Fruit fly (Drosophila melanogaster): ENCODE results near the gene CG15812.

CG15812 gene

DNA sequence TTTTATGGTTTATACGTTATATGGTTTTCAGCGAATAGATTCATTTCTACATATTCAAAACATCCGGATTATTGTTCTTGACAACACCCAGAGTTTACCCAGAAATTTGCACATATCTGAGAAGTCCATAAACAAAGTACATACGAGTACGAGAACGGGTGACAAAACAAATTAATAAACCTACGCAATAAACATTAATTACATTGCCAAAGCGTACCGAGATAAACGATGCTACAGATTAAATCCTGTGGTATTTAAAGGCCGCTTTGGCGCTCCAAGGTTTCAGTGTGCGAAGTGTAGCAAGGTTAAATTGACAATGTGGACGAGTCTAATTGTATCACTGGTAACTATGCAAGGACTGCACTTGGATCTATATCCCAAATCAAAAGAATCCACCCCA, 27.5 kb downstream of the CG15812 start, which contains the start of gene CG14957:
Gene CG14957, plus strand, starts transcription at position 301 of the 400 bp plus-strand sequence.
- TF ChIP-seq CG7045 (GFP tag; optimal IDR thresholded peaks at IDR 0.05) (peak; percentile 55), bab1 (GFP tag; optimal IDR thresholded peaks at IDR 0.05) (no peak), CG12768 (GFP tag; optimal IDR thresholded peaks at IDR 0.05) (peak; percentile 11)

- TF ChIP-seq bab1 (GFP tag; optimal IDR thresholded peaks at IDR 0.05) (no peak), kay (GFP tag; ENCODE audit: borderline replicate concordance) (no peak), tj (GFP tag; optimal IDR thresholded peaks at IDR 0.05) (no peak), CG7101 (tag; optimal IDR thresholded peaks at IDR 0.05) (no peak), cnc (optimal IDR thresholded peaks at IDR 0.05) (no peak), cic (GFP tag; optimal IDR thresholded peaks at IDR 0.05) (no peak), pad (GFP tag; optimal IDR thresholded peaks at IDR 0.05) (no peak), CG7045 (GFP tag; optimal IDR thresholded peaks at IDR 0.05) (no peak), CG1620 (GFP tag; optimal IDR thresholded peaks at IDR 0.05) (no peak), toe (GFP tag; optimal IDR thresholded peaks at IDR 0.05) (no peak), Mnt (GFP tag; optimal IDR thresholded peaks at IDR 0.05) (no peak), ovo (GFP tag; optimal IDR thresholded peaks at IDR 0.05) (no peak), CG11617 (GFP tag; optimal IDR thresholded peaks at IDR 0.05) (no peak), Crg-1 (GFP tag; optimal IDR thresholded peaks at IDR 0.05) (no peak)
Measured at dm6 chr3L:3189647-3190046, 29.9 kb downstream of the CG15812 start, which contains the start of the genes CG42525 and CG14958. Gene CG42525 (minus strand): TSS chr3L:3189747. Gene CG14958 (plus strand): TSS chr3L:3189978.

DNA sequence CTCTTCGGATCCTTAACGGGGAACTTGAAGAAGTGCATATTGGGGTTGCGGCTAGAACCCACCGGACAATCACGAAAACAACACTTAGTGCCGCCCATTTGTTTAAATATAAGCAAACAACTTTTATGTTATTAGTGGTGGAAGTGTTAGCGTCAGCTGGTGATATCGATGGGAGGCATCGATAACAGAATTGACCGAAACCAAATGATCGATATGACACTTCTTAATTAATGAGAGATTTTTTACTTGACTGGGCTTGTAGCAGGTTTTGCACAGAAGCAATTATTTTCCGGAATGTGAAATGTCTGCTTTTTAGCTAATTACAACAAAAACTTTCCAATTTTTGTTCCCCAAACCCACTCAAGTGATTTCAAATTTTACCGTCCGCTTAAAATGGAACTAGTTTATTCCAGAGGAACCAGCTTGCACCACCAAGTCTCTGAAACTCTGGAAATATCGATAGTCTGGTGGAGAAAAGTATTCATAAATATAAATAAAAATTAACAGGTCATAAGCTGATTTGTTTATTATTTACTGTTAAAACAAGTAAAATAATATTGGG, 32.6 kb downstream of the CG15812 start, which contains the start of gene CG14965:
Gene CG14965, minus strand, starts transcription at position 159 of the 562 bp plus-strand sequence.
- TF ChIP-seq cic (GFP tag; optimal IDR thresholded peaks at IDR 0.05) (no peak), CG5204 (GFP tag; optimal IDR thresholded peaks at IDR 0.05) (no peak), tj (GFP tag; optimal IDR thresholded peaks at IDR 0.05) (no peak), CG11617 (GFP tag; optimal IDR thresholded peaks at IDR 0.05) (no peak), CG7045 (GFP tag; optimal IDR thresholded peaks at IDR 0.05) (no peak), kay (GFP tag; ENCODE audit: borderline replicate concordance) (no peak), CG12768 (GFP tag; optimal IDR thresholded peaks at IDR 0.05) (no peak), CG1620 (GFP tag; optimal IDR thresholded peaks at IDR 0.05) (no peak), Clk (GFP tag; optimal IDR thresholded peaks at IDR 0.05) (no peak), Mnt (GFP tag; optimal IDR thresholded peaks at IDR 0.05) (no peak), bab1 (GFP tag; optimal IDR thresholded peaks at IDR 0.05) (no peak), cnc (optimal IDR thresholded peaks at IDR 0.05) (no peak), Hr96 (GFP tag; optimal IDR thresholded peaks at IDR 0.05) (no peak), toe (GFP tag; optimal IDR thresholded peaks at IDR 0.05) (no peak), CG7101 (tag; optimal IDR thresholded peaks at IDR 0.05) (no peak), CG33017 (tag; optimal IDR thresholded peaks at IDR 0.05) (no peak)

DNA sequence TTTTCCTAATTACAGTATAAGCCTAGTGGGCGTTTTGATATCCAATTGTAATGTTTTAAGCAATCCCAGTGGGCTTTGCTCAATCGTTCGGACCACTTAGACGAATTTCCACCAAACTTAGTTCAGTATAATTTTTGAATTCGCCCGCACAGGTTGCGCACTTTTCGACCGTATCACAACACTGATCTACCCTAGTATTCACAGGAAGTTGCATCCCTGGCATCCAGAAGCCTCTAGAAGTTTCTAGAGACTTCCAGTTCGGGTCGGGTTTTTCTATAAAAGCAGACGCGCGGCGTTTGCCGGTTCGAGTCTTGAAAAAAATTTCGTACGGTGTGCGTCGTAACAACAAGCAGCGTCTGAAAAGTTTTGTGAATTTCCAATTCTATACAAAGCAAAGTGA, 33.1 kb downstream of the CG15812 start, which contains the start of gene Hsp83:
Gene Hsp83, plus strand, starts transcription at position 58 of the 400 bp plus-strand sequence.
- TF ChIP-seq cic (GFP tag; optimal IDR thresholded peaks at IDR 0.05) (peak; percentile 99), Clk (GFP tag; optimal IDR thresholded peaks at IDR 0.05) (peak; percentile 92), ovo (GFP tag; optimal IDR thresholded peaks at IDR 0.05) (peak; percentile 96), CG12768 (GFP tag; optimal IDR thresholded peaks at IDR 0.05) (peak; percentile 99), bab1 (GFP tag; optimal IDR thresholded peaks at IDR 0.05) (peak; percentile 98), CG7045 (GFP tag; optimal IDR thresholded peaks at IDR 0.05) (peak; percentile 99), pad (GFP tag; optimal IDR thresholded peaks at IDR 0.05) (peak; percentile 91), toe (GFP tag; optimal IDR thresholded peaks at IDR 0.05) (peak; percentile 86), cnc (optimal IDR thresholded peaks at IDR 0.05) (no peak), kay (GFP tag; ENCODE audit: borderline replicate concordance) (peak; percentile 98), Mnt (GFP tag; optimal IDR thresholded peaks at IDR 0.05) (peak; percentile 98), CG11617 (GFP tag; optimal IDR thresholded peaks at IDR 0.05) (peak; percentile 99), CG5204 (GFP tag; optimal IDR thresholded peaks at IDR 0.05) (peak; percentile 96), tj (GFP tag; optimal IDR thresholded peaks at IDR 0.05) (peak; percentile 87), CG14711 (tag; optimal IDR thresholded peaks at IDR 0.05) (peak; percentile 86), Crg-1 (GFP tag; optimal IDR thresholded peaks at IDR 0.05) (peak; percentile 99), CG33017 (tag; optimal IDR thresholded peaks at IDR 0.05) (peak; percentile 99), CG7101 (tag; optimal IDR thresholded peaks at IDR 0.05) (peak; percentile 99), Hr96 (GFP tag; optimal IDR thresholded peaks at IDR 0.05) (peak; percentile 97), CG1620 (GFP tag; optimal IDR thresholded peaks at IDR 0.05) (peak; percentile 91)

dm6 chr3L:3194059-3194458, 34.3 kb downstream of the CG15812 start:
- TF ChIP-seq Hr96 (GFP tag; optimal IDR thresholded peaks at IDR 0.05) (peak; percentile 35), Clk (GFP tag; optimal IDR thresholded peaks at IDR 0.05) (peak; percentile 41), CG5204 (GFP tag; optimal IDR thresholded peaks at IDR 0.05) (peak; percentile 46), CG7101 (tag; optimal IDR thresholded peaks at IDR 0.05) (peak; percentile 94), pad (GFP tag; optimal IDR thresholded peaks at IDR 0.05) (peak; percentile 70), CG1620 (GFP tag; optimal IDR thresholded peaks at IDR 0.05) (peak; percentile 59), Mnt (GFP tag; optimal IDR thresholded peaks at IDR 0.05) (peak; percentile 77), CG7045 (GFP tag; optimal IDR thresholded peaks at IDR 0.05) (peak; percentile 88), CG33017 (tag; optimal IDR thresholded peaks at IDR 0.05) (peak; percentile 95), ovo (GFP tag; optimal IDR thresholded peaks at IDR 0.05) (no peak), cic (GFP tag; optimal IDR thresholded peaks at IDR 0.05) (peak; percentile 48), kay (GFP tag; ENCODE audit: borderline replicate concordance) (no peak), bab1 (GFP tag; optimal IDR thresholded peaks at IDR 0.05) (peak; percentile 87), tj (GFP tag; optimal IDR thresholded peaks at IDR 0.05) (peak; percentile 58), CG14711 (tag; optimal IDR thresholded peaks at IDR 0.05) (peak; percentile 94), cnc (optimal IDR thresholded peaks at IDR 0.05) (no peak), toe (GFP tag; optimal IDR thresholded peaks at IDR 0.05) (no peak), CG11617 (GFP tag; optimal IDR thresholded peaks at IDR 0.05) (peak; percentile 86), CG12768 (GFP tag; optimal IDR thresholded peaks at IDR 0.05) (peak; percentile 87), Crg-1 (GFP tag; optimal IDR thresholded peaks at IDR 0.05) (peak; percentile 40)
